Fruit fly (Drosophila melanogaster): ENCODE measurements around the gene Dlic.

Dlic gene

DNA sequence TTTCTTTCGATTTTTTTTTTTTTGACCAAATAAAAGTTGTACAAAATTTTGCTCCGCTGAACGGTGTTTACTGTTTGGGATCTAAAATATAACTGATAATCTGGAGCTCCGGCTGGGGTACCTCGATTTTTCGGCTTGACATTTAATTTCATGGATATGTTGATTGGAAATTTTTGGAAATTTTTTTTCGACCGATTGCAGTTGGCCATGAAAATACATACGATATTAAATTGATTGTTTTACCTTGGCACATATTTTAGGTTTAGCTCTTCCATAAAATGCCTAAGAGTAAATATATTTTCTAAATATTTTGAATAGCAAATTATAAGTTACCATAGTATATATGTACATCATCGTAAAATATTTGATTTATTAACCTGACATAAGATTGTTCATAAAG is 16.4 kb downstream of the Dlic start, which contains the start of gene CG1394:
TSS of gene CG1394 (minus strand) at position 101 of the 400 bp plus-strand sequence.
- TF ChIP-seq CG8478 (optimal IDR thresholded peaks at IDR 0.05) (no peak), CTCF (optimal IDR thresholded peaks at IDR 0.05) (no peak)

DNA sequence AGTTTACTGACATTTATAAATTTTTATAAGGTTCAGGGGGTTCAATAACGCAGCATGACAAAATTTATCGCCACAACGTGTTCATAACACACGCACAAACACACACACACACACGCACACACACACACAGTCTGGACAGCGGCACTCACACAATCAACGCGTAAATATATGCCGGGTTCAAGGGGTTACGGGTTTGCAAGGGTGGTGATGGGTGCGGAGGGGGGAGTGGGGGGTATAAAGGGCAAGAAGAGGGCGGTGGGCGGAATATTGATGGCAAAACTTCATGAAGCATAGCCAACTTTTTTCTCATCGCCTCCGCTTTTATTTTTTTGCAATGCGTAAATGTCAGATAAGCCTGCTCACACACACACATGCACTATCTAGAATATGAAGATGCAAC is 21.9 kb downstream of the Dlic start:
- TF ChIP-seq CG8478 (optimal IDR thresholded peaks at IDR 0.05), result no peak
- no peak for TF ChIP-seq CTCF (optimal IDR thresholded peaks at IDR 0.05)

DNA sequence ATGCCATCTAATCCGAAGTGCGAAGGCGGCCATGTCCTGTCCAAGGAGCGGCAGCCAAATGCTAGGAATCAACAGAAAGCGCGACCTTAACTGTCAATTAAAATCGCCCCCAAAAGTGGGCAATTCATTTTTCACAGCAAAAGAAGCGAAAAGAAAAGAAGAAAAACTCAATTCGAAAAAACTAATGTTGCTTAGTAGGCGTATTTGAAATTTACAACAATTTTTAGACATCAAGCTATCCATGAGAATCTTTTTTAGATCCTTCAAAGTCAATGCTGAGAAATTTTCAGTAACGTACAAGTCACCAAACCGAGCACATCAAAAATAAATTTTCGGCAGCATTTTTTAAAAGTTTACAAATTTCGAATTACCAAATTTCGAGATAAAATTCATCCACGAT is 28.4 kb downstream of the Dlic start, which contains the start of gene CG15200:
TSS of gene CG15200 (plus strand) at position 301 of the 400 bp plus-strand sequence.
- TF ChIP-seq CTCF (optimal IDR thresholded peaks at IDR 0.05) (no peak), CG8478 (optimal IDR thresholded peaks at IDR 0.05) (no peak)

DNA sequence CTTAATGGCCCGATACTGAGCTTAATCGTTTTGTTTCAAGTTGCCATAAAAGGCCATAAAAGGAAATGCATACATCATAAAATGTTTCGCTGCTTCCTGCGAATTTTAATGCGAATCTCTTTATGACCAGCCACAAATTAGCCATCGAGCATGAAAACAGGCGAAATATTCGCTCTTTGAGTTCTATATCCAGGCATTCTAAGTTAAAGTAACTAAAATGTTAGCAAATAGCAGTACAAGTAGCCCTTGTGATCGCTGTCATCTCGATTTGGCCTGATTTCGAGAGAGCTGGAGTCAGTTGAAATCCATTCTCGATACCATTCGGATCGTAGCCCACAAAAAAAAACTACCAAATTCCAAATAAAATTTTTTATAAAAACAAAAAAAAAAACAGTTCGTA is 47.7 kb downstream of the Dlic start, which contains the start of gene CG11106:
TSS of gene CG11106 (plus strand) at position 301 of the 400 bp plus-strand sequence.
- TF ChIP-seq CTCF (optimal IDR thresholded peaks at IDR 0.05) (no peak), CG8478 (optimal IDR thresholded peaks at IDR 0.05) (no peak)

dm6 chrX:11203104-11203503 is 48.9 kb downstream of the Dlic start:
- TF ChIP-seq CTCF (optimal IDR thresholded peaks at IDR 0.05) (no peak), CG8478 (optimal IDR thresholded peaks at IDR 0.05) (no peak)

All from S2 (cell line).